Fruit fly (Drosophila melanogaster): ENCODE measurements around the gene CG2059.

CG2059 gene

DNA sequence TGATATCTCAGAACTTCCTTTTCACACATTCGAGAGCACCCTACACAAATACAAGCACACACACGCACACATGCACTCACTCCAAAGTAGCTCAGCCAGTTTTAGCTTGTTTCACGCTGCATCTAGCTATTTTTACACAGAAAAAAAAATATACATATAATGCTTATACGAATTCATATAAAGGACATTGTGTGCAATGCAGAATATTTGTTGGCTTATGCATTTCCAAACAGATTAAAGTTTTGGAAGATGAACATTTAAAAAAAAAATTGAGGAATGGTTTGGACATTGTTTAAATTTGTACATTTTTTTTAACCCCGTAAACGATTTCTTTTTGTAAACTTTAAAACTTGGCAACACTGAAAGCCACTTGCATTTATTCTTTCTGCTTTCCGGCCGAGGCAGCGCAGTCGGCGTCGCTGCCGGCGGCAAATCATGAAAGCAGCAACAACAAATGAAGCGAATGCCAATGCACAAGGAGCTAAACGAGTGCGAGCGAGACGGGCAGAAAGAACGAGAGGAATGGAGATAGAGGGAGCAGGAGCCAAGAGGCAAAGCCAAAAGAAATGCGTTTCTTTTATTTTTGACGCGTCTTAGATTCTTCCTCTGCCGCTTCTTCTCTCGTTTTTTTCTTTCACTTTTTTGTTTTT lies 33.0 kb downstream of the CG2059 start (continued):
- peak; percentile 86 for TF ChIP-seq h (GFP tag; optimal IDR thresholded peaks at IDR 0.05)

DNA sequence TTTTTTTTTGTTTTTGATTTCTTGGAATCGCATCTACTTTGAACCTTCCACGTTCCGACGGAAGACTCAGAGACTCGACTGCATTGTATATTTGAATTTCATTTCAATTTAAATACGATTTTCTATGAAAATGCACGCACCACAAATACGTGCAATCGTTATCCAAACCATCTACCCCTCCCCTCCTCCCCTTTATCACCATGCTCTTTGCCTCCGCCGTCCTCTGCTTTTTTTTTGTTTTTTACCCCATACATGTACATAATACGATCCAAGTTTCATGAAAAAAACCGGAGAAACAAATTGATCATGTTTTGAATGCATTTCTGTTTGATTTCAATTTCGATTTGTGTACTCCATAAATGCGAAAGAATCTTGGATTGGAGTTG lies 33.5 kb downstream of the CG2059 start:
- TF ChIP-seq GATAd (GFP tag; optimal IDR thresholded peaks at IDR 0.05) (no peak), br (GFP tag; optimal IDR thresholded peaks at IDR 0.05) (no peak), foxo (GFP tag; optimal IDR thresholded peaks at IDR 0.05) (no peak), Abd-B (GFP tag; optimal IDR thresholded peaks at IDR 0.05) (no peak), Rel (GFP tag; optimal IDR thresholded peaks at IDR 0.05) (no peak), Rel (tag; optimal IDR thresholded peaks at IDR 0.05) (no peak), Hr78 (GFP tag; optimal IDR thresholded peaks at IDR 0.05) (no peak), Hnf4 (GFP tag; optimal IDR thresholded peaks at IDR 0.05) (no peak), Mio (GFP tag; optimal IDR thresholded peaks at IDR 0.05) (no peak), N (GFP tag; optimal IDR thresholded peaks at IDR 0.05) (no peak), brk (GFP tag; optimal IDR thresholded peaks at IDR 0.05) (no peak), dmrt93B (GFP tag; optimal IDR thresholded peaks at IDR 0.05) (no peak), rgr (GFP tag; optimal IDR thresholded peaks at IDR 0.05) (no peak), psq (GFP tag; optimal IDR thresholded peaks at IDR 0.05) (no peak), sv (GFP tag; optimal IDR thresholded peaks at IDR 0.05) (no peak), Dfd (GFP tag; optimal IDR thresholded peaks at IDR 0.05) (no peak), dsf (GFP tag; optimal IDR thresholded peaks at IDR 0.05; ENCODE audit: borderline replicate concordance) (no peak), OdsH (GFP tag; optimal IDR thresholded peaks at IDR 0.05) (no peak), HLH106 (tag; optimal IDR thresholded peaks at IDR 0.05) (no peak), sage (GFP tag; optimal IDR thresholded peaks at IDR 0.05) (no peak), fru (GFP tag; optimal IDR thresholded peaks at IDR 0.05) (no peak)

DNA sequence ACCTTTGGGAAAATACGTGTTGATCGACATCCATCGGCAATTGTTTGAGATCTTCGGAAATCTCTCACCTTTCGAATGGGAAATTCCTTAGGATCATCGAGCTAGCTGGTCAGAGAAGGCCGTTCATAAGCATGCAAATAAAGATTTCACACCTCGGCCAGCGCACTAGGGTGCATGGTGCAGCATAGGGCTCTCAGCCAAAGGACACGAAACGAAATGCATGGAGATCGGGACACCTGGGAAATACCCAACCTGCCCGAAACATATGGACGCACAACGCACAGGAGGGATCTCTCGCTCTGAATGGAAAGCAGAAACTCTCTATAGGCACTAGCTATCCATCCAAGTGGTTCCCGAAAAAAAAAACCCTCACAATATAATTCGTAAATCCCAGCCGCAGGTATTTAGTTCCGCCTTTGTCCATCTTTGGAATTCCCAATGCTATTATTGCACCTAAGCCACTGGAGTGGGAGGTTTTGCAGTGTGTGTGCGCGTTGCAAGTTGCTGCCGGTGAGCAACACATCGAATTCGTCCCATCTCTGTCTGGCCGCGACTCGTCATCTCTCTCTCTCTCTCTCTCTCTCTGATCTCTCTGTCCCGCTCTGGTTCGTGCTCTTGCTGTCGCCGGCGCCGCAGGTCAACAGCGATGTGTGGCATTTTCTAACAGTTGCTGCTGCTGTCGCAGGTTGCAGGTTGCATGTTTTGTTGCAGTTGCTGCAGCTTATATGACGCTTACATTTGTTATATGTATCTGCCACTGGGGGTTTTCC lies 34.5 kb downstream of the CG2059 start:
- TF ChIP-seq Abd-B (GFP tag; optimal IDR thresholded peaks at IDR 0.05) (no peak), ey (GFP tag; optimal IDR thresholded peaks at IDR 0.05) (no peak), Sp1 (GFP tag; optimal IDR thresholded peaks at IDR 0.05) (no peak), Hr78 (GFP tag; optimal IDR thresholded peaks at IDR 0.05) (no peak), foxo (GFP tag; optimal IDR thresholded peaks at IDR 0.05) (no peak), pan (optimal IDR thresholded peaks at IDR 0.05) (no peak), Hnf4 (GFP tag; optimal IDR thresholded peaks at IDR 0.05) (no peak), Mio (GFP tag; optimal IDR thresholded peaks at IDR 0.05) (no peak), Myc (optimal IDR thresholded peaks at IDR 0.05) (no peak), dmrt93B (GFP tag; optimal IDR thresholded peaks at IDR 0.05) (no peak)

DNA sequence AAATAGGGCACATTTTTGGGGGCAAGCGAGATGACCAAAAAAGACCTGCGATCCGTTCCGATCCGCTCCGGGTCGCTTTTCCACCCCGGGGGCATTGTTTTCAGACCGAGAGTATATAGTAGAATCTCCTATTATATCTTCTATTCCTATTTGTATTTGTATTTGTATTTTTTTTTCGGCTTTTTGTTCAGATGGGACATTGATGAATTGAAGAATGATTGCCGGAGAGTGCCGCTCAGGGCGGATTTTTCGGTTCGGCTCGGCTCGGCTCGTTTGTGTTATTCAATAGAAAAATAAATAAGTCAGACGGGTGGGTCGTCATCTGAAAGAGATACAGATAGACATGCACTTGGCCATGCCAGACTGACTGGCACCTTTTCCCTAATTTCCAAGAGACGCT lies 35.7 kb downstream of the CG2059 start:
- TF ChIP-seq dsf (GFP tag; optimal IDR thresholded peaks at IDR 0.05; ENCODE audit: borderline replicate concordance) (no peak), sage (GFP tag; optimal IDR thresholded peaks at IDR 0.05) (no peak), Mio (GFP tag; optimal IDR thresholded peaks at IDR 0.05) (no peak), psq (GFP tag; optimal IDR thresholded peaks at IDR 0.05) (no peak), Rel (GFP tag; optimal IDR thresholded peaks at IDR 0.05) (no peak), Rel (tag; optimal IDR thresholded peaks at IDR 0.05) (no peak), Hr78 (GFP tag; optimal IDR thresholded peaks at IDR 0.05) (no peak), Hnf4 (GFP tag; optimal IDR thresholded peaks at IDR 0.05) (no peak)

DNA sequence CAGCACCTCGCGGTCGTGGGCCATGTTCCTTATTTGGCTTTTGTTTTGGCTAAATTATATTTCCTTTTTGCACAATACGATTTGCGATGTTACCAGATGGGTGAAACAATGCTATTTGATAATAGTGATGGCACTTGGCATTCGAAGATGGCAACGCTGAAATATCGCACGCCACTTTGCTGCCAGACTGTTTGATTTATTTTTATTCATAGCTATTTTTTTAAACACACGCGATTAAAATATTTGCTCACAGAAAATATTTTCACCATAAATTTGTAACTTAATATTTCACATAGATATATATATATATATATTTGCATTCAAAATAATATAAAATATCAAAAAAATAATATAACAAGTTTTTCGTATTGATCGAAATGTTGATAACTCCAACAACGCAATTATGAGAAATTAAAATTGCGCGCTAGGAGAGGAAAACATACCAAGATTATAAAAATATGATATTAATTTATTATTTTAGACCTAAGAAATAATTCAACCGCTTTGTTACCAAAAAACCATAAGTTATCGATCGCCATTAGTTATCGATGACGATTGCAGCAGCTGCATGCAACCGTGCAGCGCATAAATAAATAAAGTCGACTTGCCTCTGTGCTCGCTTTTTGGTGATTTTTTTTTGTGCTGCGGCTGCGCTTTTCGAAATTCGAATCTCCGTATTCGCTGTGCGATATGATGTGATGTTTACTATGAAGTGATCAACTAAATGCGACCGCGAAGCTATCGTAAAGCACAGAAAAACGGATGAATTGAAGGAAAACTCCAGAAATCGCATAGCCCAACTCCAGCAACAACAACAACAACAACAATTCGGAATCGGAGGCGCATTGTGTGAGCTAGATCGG lies 37.7 kb downstream of the CG2059 start, which contains the start of the genes Atg5 and Dok:
Gene Atg5 (minus strand): TSS at position 122 of the 863 bp plus-strand sequence.
Gene Dok (plus strand): TSS at position 566 of the 863 bp plus-strand sequence.
- TF ChIP-seq HLH106 (tag; optimal IDR thresholded peaks at IDR 0.05), result peak; percentile 33
- TF ChIP-seq Vsx2 (GFP tag; optimal IDR thresholded peaks at IDR 0.05; ENCODE audit: partially characterized antibody), result no peak
- no peak for TF ChIP-seq br (GFP tag; optimal IDR thresholded peaks at IDR 0.05)
- TF ChIP-seq psq (GFP tag; optimal IDR thresholded peaks at IDR 0.05), result no peak
- TF ChIP-seq Dif (GFP tag; optimal IDR thresholded peaks at IDR 0.05; ENCODE audit: partially characterized antibody), result no peak
- peak; percentile 20 for TF ChIP-seq Hr83 (GFP tag; optimal IDR thresholded peaks at IDR 0.05; ENCODE audit: poor library complexity, severe bottlenecking)
- TF ChIP-seq jim (GFP tag; optimal IDR thresholded peaks at IDR 0.05), result no peak
- no peak for TF ChIP-seq brk (GFP tag; optimal IDR thresholded peaks at IDR 0.05)
- TF ChIP-seq CG32264 (GFP tag; optimal IDR thresholded peaks at IDR 0.05), result no peak
- TF ChIP-seq rgr (GFP tag; optimal IDR thresholded peaks at IDR 0.05), result peak; percentile 11
- peak in 1 of 2 experiments; percentile 43 for TF ChIP-seq foxo (GFP tag; optimal IDR thresholded peaks at IDR 0.05)
- TF ChIP-seq Rel (GFP tag; optimal IDR thresholded peaks at IDR 0.05), result no peak
- peak; percentile 68 for TF ChIP-seq Rel (tag; optimal IDR thresholded peaks at IDR 0.05)
- TF ChIP-seq h (GFP tag; optimal IDR thresholded peaks at IDR 0.05), result peak; percentile 15
- TF ChIP-seq Hr78 (GFP tag; optimal IDR thresholded peaks at IDR 0.05), result no peak
- no peak for TF ChIP-seq Abd-B (GFP tag; optimal IDR thresholded peaks at IDR 0.05)
- TF ChIP-seq Dfd (GFP tag; optimal IDR thresholded peaks at IDR 0.05), result no peak
- no peak for TF ChIP-seq sv (GFP tag; optimal IDR thresholded peaks at IDR 0.05)
- no peak for TF ChIP-seq Jra (GFP tag; optimal IDR thresholded peaks at IDR 0.05)
- no peak for TF ChIP-seq Sp1 (GFP tag; optimal IDR thresholded peaks at IDR 0.05)
- TF ChIP-seq pan (optimal IDR thresholded peaks at IDR 0.05), result no peak
- no peak for TF ChIP-seq CrebA (GFP tag; optimal IDR thresholded peaks at IDR 0.05; ENCODE audit: borderline replicate concordance)
- TF ChIP-seq sage (GFP tag; optimal IDR thresholded peaks at IDR 0.05), result no peak
- TF ChIP-seq dsf (GFP tag; optimal IDR thresholded peaks at IDR 0.05; ENCODE audit: borderline replicate concordance), result no peak
- TF ChIP-seq CG9705 (GFP tag; optimal IDR thresholded peaks at IDR 0.05), result no peak
- TF ChIP-seq fru (GFP tag; optimal IDR thresholded peaks at IDR 0.05), result no peak
- no peak for TF ChIP-seq tai (GFP tag; optimal IDR thresholded peaks at IDR 0.05)
- no peak for TF ChIP-seq dmrt93B (GFP tag; optimal IDR thresholded peaks at IDR 0.05)
- TF ChIP-seq GATAd (GFP tag; optimal IDR thresholded peaks at IDR 0.05), result no peak
